Worm (Caenorhabditis elegans) whole organism, late embryonic: ENCODE results near the gene Y81G3A.6.

Source experiments
- C38D4.7 ChIP-seq: fragments of 200-800 bp; sonication (Bioruptor generic); optimal IDR thresholded peaks from 2 replicates; lab custom pipeline; 2018; ENCODE audit warnings: mild to moderate bottlenecking, missing genetic modification characterization, moderate library complexity, missing compliant biosample characterization
- ceh-48 ChIP-seq: sonication (generic microtip); optimal IDR thresholded peaks from 2 replicates; lab custom pipeline; 2016; ENCODE audit warnings: missing genetic modification characterization, inconsistent platforms, missing compliant biosample characterization
- ets-4 ChIP-seq: sonication (generic microtip); optimal IDR thresholded peaks from 2 replicates; lab custom pipeline; 2016; ENCODE audit warnings: missing genetic modification characterization, missing compliant biosample characterization
- hlh-30 ChIP-seq: sonication (generic microtip); optimal IDR thresholded peaks from 2 replicates; lab custom pipeline; 2017; ENCODE audit warnings: antibody characterized with exemption, missing genetic modification characterization, missing compliant biosample characterization; ENCODE audit not compliant: insufficient read depth
- pag-3 ChIP-seq: sonication (generic microtip); optimal IDR thresholded peaks from 2 replicates; lab custom pipeline; 2016; ENCODE audit warnings: missing compliant biosample characterization, missing genetic modification characterization, borderline replicate concordance
- pat-9 ChIP-seq: fragments of 200-800 bp; sonication (Bioruptor generic); optimal IDR thresholded peaks from 2 replicates; lab custom pipeline; 2018; ENCODE audit warnings: mild to moderate bottlenecking, missing genetic modification characterization, moderate library complexity, missing compliant biosample characterization

DNA sequence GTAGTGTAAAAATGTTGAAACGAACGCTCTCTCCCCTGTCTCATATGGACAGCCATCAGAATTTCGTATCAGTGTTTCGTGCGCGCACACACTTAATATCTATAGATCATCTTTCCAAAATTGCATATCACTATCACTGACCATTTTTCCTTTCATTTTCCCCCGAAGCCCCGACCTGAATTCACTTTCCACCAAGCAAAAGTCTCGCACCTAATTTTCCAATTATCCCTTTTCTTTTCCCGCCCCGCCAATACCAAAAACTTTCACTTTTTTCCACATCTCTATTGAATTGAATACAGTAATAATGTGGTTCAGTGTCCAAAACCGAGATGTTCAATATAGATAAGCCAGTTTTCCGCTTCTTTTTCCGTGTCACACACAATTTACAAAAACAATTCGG lies 28.9 kb downstream of the Y81G3A.6 start:
- TF ChIP-seq C38D4.7 (GFP tag; lab: Kevin White, UChicago) (no peak), ets-4 (tag; lab: Kevin White, UChicago) (no peak), hlh-30 (tag; lab: Kevin White, UChicago) (no peak), ceh-48 (tag; lab: Kevin White, UChicago) (no peak), pat-9 (no peak), pag-3 (no peak)
